Worm (Caenorhabditis elegans) whole organism, mixed stage, embryonic: ENCODE data around the gene ndus-8.

Experiments
- bed-3 ChIP-seq: fragments of 200-800 bp; sonication (Bioruptor generic); optimal IDR thresholded peaks from 3 replicates; lab custom pipeline; 2018; ENCODE audit warnings: mild to moderate bottlenecking, missing genetic modification characterization, moderate library complexity, missing compliant biosample characterization
- blmp-1 ChIP-seq: fragments of 150-350 bp; optimal IDR thresholded peaks from 2 replicates; lab custom pipeline; 2014; ENCODE audit warnings: missing biosample characterization, missing genetic modification characterization
- ceh-39 ChIP-seq: fragments of 150-350 bp; optimal IDR thresholded peaks from 2 replicates; lab custom pipeline; 2014; ENCODE audit warnings: missing biosample characterization, missing genetic modification characterization
- ceh-43 ChIP-seq: fragments of 200-800 bp; sonication (Bioruptor generic); optimal IDR thresholded peaks from 2 replicates; lab custom pipeline; 2018; ENCODE audit warnings: mild to moderate bottlenecking, missing genetic modification characterization, moderate library complexity, missing compliant biosample characterization
- ceh-83 ChIP-seq: fragments of 200-800 bp; sonication (Bioruptor generic); optimal IDR thresholded peaks from 2 replicates; lab custom pipeline; 2018; ENCODE audit warnings: mild to moderate bottlenecking, missing genetic modification characterization, missing compliant biosample characterization
- ces-1 ChIP-seq: fragments of 150-350 bp; optimal IDR thresholded peaks from 2 replicates; lab custom pipeline; 2014; ENCODE audit warnings: missing biosample characterization, missing genetic modification reagents, missing genetic modification characterization
- drap-1 ChIP-seq: fragments of 200-800 bp; sonication (Bioruptor generic); optimal IDR thresholded peaks from 3 replicates; lab custom pipeline; 2018; ENCODE audit warnings: mild to moderate bottlenecking, missing genetic modification characterization, missing compliant biosample characterization
- elt-3 ChIP-seq: fragments of 150-350 bp; optimal IDR thresholded peaks from 2 replicates; lab custom pipeline; 2014; ENCODE audit warnings: missing biosample characterization, missing genetic modification characterization
- flh-1 ChIP-seq: fragments of 200-800 bp; sonication (Bioruptor generic); optimal IDR thresholded peaks from 2 replicates; lab custom pipeline; 2018; ENCODE audit warnings: mild to moderate bottlenecking, missing genetic modification characterization, moderate library complexity, missing compliant biosample characterization
- hlh-1 ChIP-seq: fragments of 150-350 bp; optimal IDR thresholded peaks from 2 replicates; lab custom pipeline; 2014; ENCODE audit warnings: missing biosample characterization, missing genetic modification reagents, missing genetic modification characterization
- lin-13 ChIP-seq: fragments of 150-350 bp; optimal IDR thresholded peaks from 2 replicates; lab custom pipeline; 2014; ENCODE audit warnings: missing biosample characterization, missing genetic modification characterization
- lin-32 ChIP-seq: fragments of 200-800 bp; sonication (Bioruptor generic); optimal IDR thresholded peaks from 2 replicates; lab custom pipeline; 2018; ENCODE audit warnings: mild to moderate bottlenecking, missing genetic modification characterization, missing compliant biosample characterization
- lsy-2 ChIP-seq: fragments of 150-350 bp; optimal IDR thresholded peaks from 2 replicates; lab custom pipeline; 2014; ENCODE audit warnings: missing biosample characterization, missing genetic modification characterization
- mep-1 ChIP-seq: fragments of 150-350 bp; optimal IDR thresholded peaks from 2 replicates; lab custom pipeline; 2017; ENCODE audit warnings: missing biosample characterization, missing genetic modification reagents, missing genetic modification characterization, inconsistent platforms
- nhr-12 ChIP-seq: fragments of 150-350 bp; optimal IDR thresholded peaks from 2 replicates; lab custom pipeline; 2014; ENCODE audit warnings: missing biosample characterization, missing genetic modification characterization
- nhr-2 ChIP-seq: fragments of 150-350 bp; optimal IDR thresholded peaks from 2 replicates; lab custom pipeline; 2014; ENCODE audit warnings: missing biosample characterization, missing genetic modification characterization
- nhr-237 ChIP-seq: fragments of 150-350 bp; optimal IDR thresholded peaks from 2 replicates; lab custom pipeline; 2014; ENCODE audit warnings: missing biosample characterization, missing genetic modification characterization
- nhr-28 ChIP-seq: fragments of 150-350 bp; optimal IDR thresholded peaks from 2 replicates; lab custom pipeline; 2014; ENCODE audit warnings: missing biosample characterization, missing genetic modification characterization
- pha-4 ChIP-seq: fragments of 150-350 bp; optimal IDR thresholded peaks from 2 replicates; lab custom pipeline; 2018; ENCODE audit warnings: missing biosample characterization, missing genetic modification reagents, missing genetic modification characterization
- sem-2 ChIP-seq: fragments of 200-800 bp; sonication (Bioruptor generic); optimal IDR thresholded peaks from 2 replicates; lab custom pipeline; 2018; ENCODE audit warnings: mild to moderate bottlenecking, missing genetic modification characterization, missing compliant biosample characterization
- snpc-4 ChIP-seq: fragments of 150-350 bp; optimal IDR thresholded peaks from 2 replicates; lab custom pipeline; 2014; ENCODE audit warnings: missing biosample characterization, missing genetic modification characterization
- sptf-1 ChIP-seq: sonication (generic microtip); optimal IDR thresholded peaks from 2 replicates; lab custom pipeline; 2017; ENCODE audit warnings: mild to moderate bottlenecking, missing genetic modification characterization, moderate library complexity, missing compliant biosample characterization
- tbx-8 ChIP-seq: fragments of 200-800 bp; sonication (Bioruptor generic); optimal IDR thresholded peaks from 2 replicates; lab custom pipeline; 2018; ENCODE audit warnings: mild to moderate bottlenecking, missing genetic modification characterization, moderate library complexity, missing compliant biosample characterization
- unc-120 ChIP-seq: sonication (generic microtip); optimal IDR thresholded peaks from 2 replicates; lab custom pipeline; 2017; ENCODE audit warnings: missing genetic modification characterization, missing compliant biosample characterization; ENCODE audit not compliant: poor library complexity, severe bottlenecking
- unc-39 ChIP-seq: fragments of 150-350 bp; optimal IDR thresholded peaks from 2 replicates; lab custom pipeline; 2014; ENCODE audit warnings: missing biosample characterization, missing genetic modification characterization
- unc-62 ChIP-seq: fragments of 150-350 bp; optimal IDR thresholded peaks from 2 replicates; lab custom pipeline; 2014; ENCODE audit warnings: missing biosample characterization, missing genetic modification reagents, missing genetic modification characterization
- zip-8 ChIP-seq: fragments of 150-350 bp; optimal IDR thresholded peaks from 2 replicates; lab custom pipeline; 2014; ENCODE audit warnings: missing biosample characterization, missing genetic modification characterization

Gene ndus-8

ce11 chrIII:7234148-7234547 lies at the start of gene ndus-8:
TSS of gene ndus-8 (minus strand) at chrIII:7234202.
- TF ChIP-seq bed-3 (GFP tag; lab: Kevin White, UChicago) (no peak), lsy-2 (tag; lab: Kevin White, UChicago) (peak; percentile 64), lin-13 (tag; lab: Kevin White, UChicago) (peak; percentile 56), mep-1 (tag; lab: Kevin White, UChicago) (peak; percentile 48)

- TF ChIP-seq ces-1 (GFP tag; lab: Kevin White, UChicago) (peak; percentile 50), sem-2 (GFP tag; lab: Kevin White, UChicago) (no peak), lsy-2 (tag; lab: Kevin White, UChicago) (peak; percentile 45), zip-8 (tag; lab: Kevin White, UChicago) (no peak)
- TF ChIP-seq, all 35 proteins: peak for 2
Observed at ce11 chrIII:7281179-7281578, 47.2 kb upstream of the ndus-8 start, which contains the start of gene B0361.3. TSS of gene B0361.3 (plus strand) at chrIII:7281462.

ce11 chrIII:7278491-7278890 lies 44.5 kb upstream of the ndus-8 start:
- TF ChIP-seq nhr-2 (tag; lab: Kevin White, UChicago), result no peak
- no peak for TF ChIP-seq tbx-8 (GFP tag; lab: Kevin White, UChicago)
- TF ChIP-seq unc-62 (GFP tag; lab: Kevin White, UChicago), result no peak

- TF ChIP-seq ceh-39 (tag; lab: Kevin White, UChicago), result peak; percentile 45
- no peak for TF ChIP-seq unc-120 (tag; lab: Kevin White, UChicago)
- TF ChIP-seq unc-39 (tag; lab: Kevin White, UChicago), result no peak
- no peak for TF ChIP-seq nhr-12 (tag; lab: Kevin White, UChicago)
- TF ChIP-seq ces-1 (GFP tag; lab: Kevin White, UChicago), result peak; percentile 38
- TF ChIP-seq sptf-1, result peak; percentile 10
- TF ChIP-seq ceh-83, result no peak
- TF ChIP-seq sem-2 (GFP tag; lab: Kevin White, UChicago), result no peak
- TF ChIP-seq unc-62 (GFP tag; lab: Kevin White, UChicago), result no peak
- TF ChIP-seq snpc-4, result no peak
- TF ChIP-seq pha-4 (tag; lab: Kevin White, UChicago), result no peak
- no peak for TF ChIP-seq flh-1 (GFP tag; lab: Kevin White, UChicago)
- peak; percentile 59 for TF ChIP-seq nhr-237 (tag; lab: Kevin White, UChicago)
- TF ChIP-seq mep-1 (tag; lab: Kevin White, UChicago), result peak; percentile 78
- peak; percentile 75 for TF ChIP-seq lsy-2 (tag; lab: Kevin White, UChicago)
Observed at ce11 chrIII:7277228-7277627, 43.2 kb upstream of the ndus-8 start, which contains the start of the genes spot-1 and B0361.11. TSS of gene spot-1 (minus strand) at chrIII:7277274. TSS of gene B0361.11 (plus strand) at chrIII:7277599.

ce11 chrIII:7275296-7275695 lies 41.3 kb upstream of the ndus-8 start, which contains the start of gene psd-1:
TSS of gene psd-1 (minus strand) at chrIII:7275396.
- TF ChIP-seq pha-4 (tag; lab: Kevin White, UChicago) (no peak), snpc-4 (no peak), sem-2 (GFP tag; lab: Kevin White, UChicago) (no peak), lsy-2 (tag; lab: Kevin White, UChicago) (no peak), nhr-28 (tag; lab: Kevin White, UChicago) (no peak), nhr-2 (tag; lab: Kevin White, UChicago) (no peak)
- TF ChIP-seq, all 35 proteins: peak for 0

ce11 chrIII:7273718-7274117 lies 39.7 kb upstream of the ndus-8 start:
- TF ChIP-seq ceh-43 (GFP tag; lab: Kevin White, UChicago), result no peak
- TF ChIP-seq drap-1 (GFP tag; lab: Kevin White, UChicago), result no peak
- TF ChIP-seq nhr-2 (tag; lab: Kevin White, UChicago), result no peak
- TF ChIP-seq tbx-8 (GFP tag; lab: Kevin White, UChicago), result no peak
- TF ChIP-seq snpc-4, result no peak
- TF ChIP-seq sptf-1, result no peak
- no peak for TF ChIP-seq bed-3 (GFP tag; lab: Kevin White, UChicago)
- TF ChIP-seq blmp-1 (tag; lab: Kevin White, UChicago), result no peak
- no peak for TF ChIP-seq unc-39 (tag; lab: Kevin White, UChicago)
- no peak for TF ChIP-seq zip-8 (tag; lab: Kevin White, UChicago)
- no peak for TF ChIP-seq elt-3 (tag; lab: Kevin White, UChicago)
- no peak for TF ChIP-seq lin-32 (GFP tag; lab: Kevin White, UChicago)
- TF ChIP-seq lin-13 (tag; lab: Kevin White, UChicago), result no peak
- TF ChIP-seq nhr-237 (tag; lab: Kevin White, UChicago), result no peak
- TF ChIP-seq unc-120 (tag; lab: Kevin White, UChicago), result no peak
- TF ChIP-seq ceh-83, result no peak
- no peak for TF ChIP-seq ces-1 (GFP tag; lab: Kevin White, UChicago)
- no peak for TF ChIP-seq hlh-1 (tag; lab: Kevin White, UChicago)
- TF ChIP-seq ceh-39 (tag; lab: Kevin White, UChicago), result no peak
